Worm (Caenorhabditis elegans) whole organism, young adult: Measurements from ENCODE around the gene F18E2.15.
A peak's percentile ranks its signal among the peaks of the same experiment; 100 is the strongest.

ENCODE experiments used
- B0261.1 ChIP-seq: sonication (generic microtip); optimal IDR thresholded peaks from 2 replicates; lab custom pipeline; 2016; ENCODE audit warnings: mild to moderate bottlenecking, missing genetic modification characterization, moderate library complexity, missing compliant biosample characterization
- B0336.3 ChIP-seq: fragments of 200-800 bp; sonication (Bioruptor generic); IDR thresholded peaks from 2 replicates; pipeline ENCODE4 v1.3.6; 2022; ENCODE audit warnings: missing genetic modification characterization, missing compliant biosample characterization
- C06A6.2 ChIP-seq: fragments of 200-800 bp; sonication (Bioruptor generic); conservative IDR thresholded peaks from 2 replicates; pipeline ENCODE4 v1.3.6; 2022; ENCODE audit warnings: missing genetic modification characterization, missing compliant biosample characterization
- F39B2.1 ChIP-seq: fragments of 200-800 bp; sonication (Bioruptor generic); IDR thresholded peaks from 2 replicates; pipeline ENCODE4 v1.3.6; 2022; ENCODE audit warnings: missing genetic modification reagents, missing genetic modification characterization, missing compliant biosample characterization
- Y53G8AR.9 ChIP-seq: fragments of 200-800 bp; sonication (Bioruptor generic); conservative IDR thresholded peaks from 2 replicates; pipeline ENCODE4 v1.3.6; 2022; ENCODE audit warnings: missing genetic modification reagents, missing genetic modification characterization, missing compliant biosample characterization
- attf-3 ChIP-seq: fragments of 200-800 bp; sonication (Bioruptor generic); conservative IDR thresholded peaks from 2 replicates; pipeline ENCODE4 v1.3.6; 2022; ENCODE audit warnings: missing genetic modification reagents, missing genetic modification characterization, missing compliant biosample characterization
- attf-5 ChIP-seq: fragments of 200-800 bp; sonication (Bioruptor generic); optimal IDR thresholded peaks from 2 replicates; lab custom pipeline; 2018; ENCODE audit warnings: mild to moderate bottlenecking, missing genetic modification characterization, missing compliant biosample characterization
- attf-6 ChIP-seq: fragments of 200-800 bp; sonication (Bioruptor generic); IDR thresholded peaks from 2 replicates; pipeline ENCODE4 v1.3.6; 2022; ENCODE audit warnings: missing genetic modification reagents, missing genetic modification characterization, missing compliant biosample characterization
- bed-1 ChIP-seq: fragments of 200-800 bp; sonication (Bioruptor generic); IDR thresholded peaks from 2 replicates; pipeline ENCODE4 v1.3.6; 2022; ENCODE audit warnings: missing genetic modification reagents, missing genetic modification characterization, missing compliant biosample characterization
- ccch-3 ChIP-seq: fragments of 200-800 bp; sonication (Bioruptor generic); optimal IDR thresholded peaks from 2 replicates; lab custom pipeline; 2018; ENCODE audit warnings: mild to moderate bottlenecking, missing genetic modification characterization, missing compliant biosample characterization
- cebp-2 ChIP-seq: fragments of 200-800 bp; sonication (Bioruptor generic); IDR thresholded peaks from 2 replicates; pipeline ENCODE4 v1.3.6; 2022; ENCODE audit warnings: missing genetic modification characterization, missing compliant biosample characterization
- ceh-27 ChIP-seq: fragments of 200-800 bp; sonication (Bioruptor generic); optimal IDR thresholded peaks from 2 replicates; lab custom pipeline; 2018; ENCODE audit warnings: mild to moderate bottlenecking, missing genetic modification characterization, moderate library complexity, missing compliant biosample characterization
- chd-7 ChIP-seq: sonication (generic microtip); optimal IDR thresholded peaks from 2 replicates; lab custom pipeline; 2016; ENCODE audit warnings: mild to moderate bottlenecking, missing genetic modification characterization, moderate library complexity, missing compliant biosample characterization
- dox-1 ChIP-seq: fragments of 200-800 bp; sonication (Bioruptor generic); IDR thresholded peaks from 2 replicates; pipeline ENCODE4 v1.3.6; 2022; ENCODE audit warnings: missing genetic modification reagents, missing genetic modification characterization, missing compliant biosample characterization
- efl-1 ChIP-seq: fragments of 150-350 bp; optimal IDR thresholded peaks from 2 replicates; lab custom pipeline; 2014; ENCODE audit warnings: missing biosample characterization, missing genetic modification reagents, missing genetic modification characterization
- ekl-4 ChIP-seq: fragments of 200-800 bp; sonication (Bioruptor generic); IDR thresholded peaks from 2 replicates; pipeline ENCODE4 v1.3.6; 2022; ENCODE audit warnings: missing genetic modification reagents, missing genetic modification characterization, missing compliant biosample characterization
- him-1 ChIP-seq: sonication (generic microtip); optimal IDR thresholded peaks from 2 replicates; lab custom pipeline; 2016; ENCODE audit warnings: missing genotype, missing genetic modification reagents, missing genetic modification characterization, missing compliant biosample characterization
- hlh-12 ChIP-seq: sonication (generic microtip); optimal IDR thresholded peaks from 2 replicates; lab custom pipeline; 2016; ENCODE audit warnings: missing genetic modification characterization, missing compliant biosample characterization
- hmg-1.2 ChIP-seq: fragments of 200-800 bp; sonication (Bioruptor generic); IDR thresholded peaks from 2 replicates; pipeline ENCODE4 v1.3.6; 2022; ENCODE audit warnings: missing genetic modification reagents, missing genetic modification characterization, missing compliant biosample characterization
- lin-40 ChIP-seq: sonication (generic microtip); optimal IDR thresholded peaks from 2 replicates; lab custom pipeline; 2016; ENCODE audit warnings: missing genetic modification characterization, mild to moderate bottlenecking, missing compliant biosample characterization, missing genotype, missing genetic modification reagents
- madf-6 ChIP-seq: fragments of 200-800 bp; sonication (Bioruptor generic); IDR thresholded peaks from 2 replicates; pipeline ENCODE4 v1.3.6; 2022; ENCODE audit warnings: missing genetic modification reagents, missing genetic modification characterization, missing compliant biosample characterization
- mes-4 ChIP-seq: sonication (generic microtip); optimal IDR thresholded peaks from 2 replicates; lab custom pipeline; 2016; ENCODE audit warnings: missing genotype, missing genetic modification characterization, missing compliant biosample characterization
- nfyb-1 ChIP-seq: fragments of 200-800 bp; sonication (Bioruptor generic); IDR thresholded peaks from 2 replicates; pipeline ENCODE4 v1.3.6; 2022; ENCODE audit warnings: missing genetic modification reagents, missing genetic modification characterization, missing compliant biosample characterization
- nhr-80 ChIP-seq: sonication (generic microtip); optimal IDR thresholded peaks from 2 replicates; lab custom pipeline; 2016; ENCODE audit warnings: missing genetic modification characterization, missing compliant biosample characterization
- nhr-90 ChIP-seq: sonication (generic microtip); optimal IDR thresholded peaks from 2 replicates; lab custom pipeline; 2016; ENCODE audit warnings: missing genotype, mild to moderate bottlenecking, missing genetic modification characterization, missing compliant biosample characterization
- pha-4 ChIP-seq: fragments of 150-350 bp; sonication (generic microtip); optimal IDR thresholded peaks from 2 replicates; lab custom pipeline; 2014; ENCODE audit warnings: missing biosample characterization, missing genetic modification reagents, missing genetic modification characterization
- sea-2 ChIP-seq: fragments of 200-800 bp; sonication (Bioruptor generic); IDR thresholded peaks from 2 replicates; pipeline ENCODE4 v1.3.6; 2022; ENCODE audit warnings: missing genetic modification characterization, missing compliant biosample characterization
- snpc-1.1 ChIP-seq: sonication (generic microtip); optimal IDR thresholded peaks from 2 replicates; lab custom pipeline; 2017; ENCODE audit warnings: missing genetic modification characterization, mild to moderate bottlenecking, missing compliant biosample characterization, antibody characterized with exemption, moderate library complexity, missing genotype, missing genetic modification reagents; ENCODE audit not compliant: insufficient read depth
- snpc-3.4 ChIP-seq: sonication (generic microtip); optimal IDR thresholded peaks from 2 replicates; lab custom pipeline; 2017; ENCODE audit warnings: missing genetic modification characterization, mild to moderate bottlenecking, missing compliant biosample characterization, antibody characterized with exemption, moderate library complexity, missing genotype, missing genetic modification reagents
- snpc-4 ChIP-seq, 5 experiments: fragments of 150-350 bp in 1 of 5; sonication (generic microtip) in 4 of 5; optimal IDR thresholded peaks; 2 replicates each; lab custom pipeline; 2014 to 2018; ENCODE audit warnings: missing genetic modification characterization in 5 of 5, missing biosample characterization in 3 of 5, antibody characterized with exemption in 2 of 5, mild to moderate bottlenecking in 2 of 5, missing compliant biosample characterization in 2 of 5, missing genotype in 2 of 5, moderate library complexity in 2 of 5, missing genetic modification reagents in 1 of 5
- tbx-9 ChIP-seq: sonication (generic microtip); optimal IDR thresholded peaks from 2 replicates; lab custom pipeline; 2016; ENCODE audit warnings: borderline replicate concordance, missing genetic modification characterization, inconsistent platforms, missing compliant biosample characterization
- xnd-1 ChIP-seq: sonication (generic microtip); optimal IDR thresholded peaks from 2 replicates; lab custom pipeline; 2016; ENCODE audit warnings: missing genotype, missing genetic modification reagents, missing genetic modification characterization, missing compliant biosample characterization

F18E2.15 gene

ce11 chrV:12743778-12744502 is 16.9 kb downstream of the F18E2.15 start (continued):
- TF ChIP-seq C06A6.2, result no peak
- peak; percentile 11 for TF ChIP-seq chd-7 (tag; lab: Kevin White, UChicago)
- TF ChIP-seq nhr-90 (tag; lab: Kevin White, UChicago), result peak; percentile 38
- TF ChIP-seq snpc-3.4 (tag; lab: Kevin White, UChicago), result no peak
- no peak for TF ChIP-seq attf-6
- no peak for TF ChIP-seq bed-1 (GFP tag; lab: Robert Waterston, UW)
- TF ChIP-seq efl-1, result no peak
- TF ChIP-seq ceh-27, result no peak
- TF ChIP-seq, all 124 proteins: peak for 6

DNA sequence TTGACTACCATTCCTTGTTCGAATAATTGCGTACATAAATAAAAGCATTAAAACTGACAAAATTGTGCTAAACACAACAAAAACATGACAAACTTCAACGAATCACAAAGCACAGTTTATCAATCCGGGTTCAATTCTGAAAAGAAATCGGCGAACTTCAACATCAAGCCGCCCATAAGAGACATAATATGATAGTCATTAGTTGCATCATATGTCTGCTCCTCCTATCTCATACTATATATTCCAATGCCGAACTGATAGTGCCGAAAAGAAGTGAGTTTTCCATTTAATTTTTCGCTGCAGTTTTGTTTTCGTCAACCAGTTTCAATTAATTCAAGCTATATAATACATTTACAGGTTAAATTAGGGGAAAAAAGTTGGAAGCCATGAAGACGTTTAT is 19.1 kb downstream of the F18E2.15 start, which contains the start of gene hrg-7:
TSS of gene hrg-7 (plus strand) at position 358 of the 400 bp plus-strand sequence.
- TF ChIP-seq sea-2 (no peak), hlh-12 (tag; lab: Kevin White, UChicago) (no peak), F39B2.1 (no peak), cebp-2 (no peak), nhr-80 (tag; lab: Kevin White, UChicago) (peak; percentile 94)

DNA sequence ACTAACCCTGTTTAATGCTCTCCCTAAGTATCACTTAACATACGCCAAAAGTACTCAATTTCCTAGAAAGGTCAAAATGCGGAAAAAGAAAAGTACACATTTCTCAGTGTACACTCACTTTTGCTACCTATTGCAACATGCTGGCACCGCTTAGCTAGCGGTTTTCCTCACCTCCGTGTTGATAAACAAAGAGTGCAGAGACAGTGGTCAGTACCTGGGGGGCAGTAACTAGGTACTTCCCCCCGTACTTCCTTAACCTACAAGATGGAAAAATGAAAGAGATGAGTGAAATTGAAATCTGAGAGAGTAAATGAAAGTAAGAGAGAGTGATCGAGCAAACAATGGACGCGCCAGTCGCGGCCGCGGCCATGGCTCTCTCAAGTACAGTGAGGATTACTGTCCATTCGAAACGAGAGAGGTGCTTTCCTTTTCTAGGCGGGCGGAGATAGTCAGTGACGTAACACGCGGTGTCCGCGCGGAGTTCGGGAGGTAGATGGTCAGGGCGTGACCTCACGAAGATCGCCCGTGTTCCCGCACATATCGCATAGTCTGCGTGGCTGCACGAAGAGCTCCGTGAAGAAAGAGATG is 24.6 kb downstream of the F18E2.15 start, which contains the start of gene cky-1:
TSS of gene cky-1 (plus strand) at position 538 of the 588 bp plus-strand sequence.
- TF ChIP-seq snpc-1.1, result no peak
- no peak for TF ChIP-seq Y53G8AR.9 (GFP tag; lab: Robert Waterston, UW)
- no peak for TF ChIP-seq attf-3 (GFP tag; lab: Robert Waterston, UW)
- no peak for TF ChIP-seq pha-4
- no peak for TF ChIP-seq tbx-9
- TF ChIP-seq B0336.3 (GFP tag; lab: Robert Waterston, UW), result no peak
- no peak for TF ChIP-seq B0261.1 (tag; lab: Kevin White, UChicago)
- TF ChIP-seq snpc-3.4 (tag; lab: Kevin White, UChicago), result no peak
- TF ChIP-seq hmg-1.2 (GFP tag; lab: Robert Waterston, UW), result no peak
- TF ChIP-seq ekl-4 (GFP tag; lab: Robert Waterston, UW), result no peak
- TF ChIP-seq him-1, result no peak
- TF ChIP-seq madf-6, result no peak
- TF ChIP-seq xnd-1 (tag; lab: Kevin White, UChicago), result no peak
- TF ChIP-seq snpc-4 (GFP tag; optimal IDR thresholded peaks at IDR 0.05; lab: Kevin White, UChicago), result no peak
- TF ChIP-seq snpc-4 (tag; optimal IDR thresholded peaks at IDR 0.05; lab: Kevin White, UChicago), result no peak
- TF ChIP-seq mes-4 (tag; lab: Kevin White, UChicago), result no peak
- TF ChIP-seq dox-1 (GFP tag; lab: Robert Waterston, UW), result no peak
- no peak for TF ChIP-seq attf-5
- no peak for TF ChIP-seq ccch-3 (GFP tag; lab: Kevin White, UChicago)
- TF ChIP-seq nfyb-1 (GFP tag; lab: Robert Waterston, UW), result no peak
- TF ChIP-seq lin-40, result no peak
